Worm (Caenorhabditis elegans): ENCODE measurements around the gene F19H6.5.

DNA sequence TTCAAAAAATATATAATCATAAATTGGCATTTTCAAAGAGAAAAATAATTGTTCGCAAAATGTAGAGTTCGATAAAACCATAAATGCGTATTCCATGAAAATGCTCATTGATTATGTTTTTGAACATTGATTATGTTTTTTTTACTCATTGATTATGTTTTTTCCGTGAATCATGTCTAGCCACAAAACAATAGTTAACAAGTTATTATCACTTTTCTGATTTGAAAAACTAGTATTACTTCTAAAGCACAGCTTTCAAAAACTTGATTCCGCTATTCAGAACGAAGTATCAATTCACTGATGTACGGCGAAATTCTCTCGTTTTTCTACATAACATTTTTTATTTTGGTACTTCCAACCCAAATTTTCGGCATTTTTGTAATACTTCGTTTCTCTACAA is 28.9 kb downstream of the F19H6.5 start, which contains the start of gene srd-48:
- TF ChIP-seq him-1 (tag; optimal IDR thresholded peaks at IDR 0.05) = no peak
- TF ChIP-seq dao-5 (tag; optimal IDR thresholded peaks at IDR 0.05) = no peak
